Fruit fly (Drosophila melanogaster) whole organism, embryonic: ENCODE results near the gene Adsl.

Experiments
- Awh ChIP-seq: fragments of 200-800 bp; sonication (Bioruptor generic); IDR thresholded peaks from 2 replicates; pipeline ENCODE4, ENCODE4 v1.3.6; 2022; ENCODE audit warnings: missing biosample characterization, missing genetic modification characterization
- Bdp1 ChIP-seq: fragments of 200-800 bp; sonication (Bioruptor generic); optimal IDR thresholded peaks from 3 replicates; lab custom pipeline; 2016; ENCODE audit warnings: missing biosample characterization, missing genetic modification characterization
- BtbVII ChIP-seq: fragments of 200-800 bp; sonication (Bioruptor generic); optimal IDR thresholded peaks from 3 replicates; lab custom pipeline; 2017; ENCODE audit warnings: missing biosample characterization, mild to moderate bottlenecking, missing genetic modification characterization
- CG10366 ChIP-seq: fragments of 200-800 bp; sonication (Bioruptor generic); IDR thresholded peaks from 2 replicates; pipeline ENCODE4 v1.3.6; 2022; ENCODE audit warnings: missing biosample characterization, missing genetic modification characterization
- CG11085 ChIP-seq: fragments of 200-800 bp; sonication (Bioruptor generic); IDR thresholded peaks from 2 replicates; pipeline ENCODE4 v1.3.6; 2022; ENCODE audit warnings: missing biosample characterization, missing genetic modification characterization
- CG1233 ChIP-seq: fragments of 200-800 bp; sonication (Bioruptor generic); optimal IDR thresholded peaks from 4 replicates; lab custom pipeline; 2018; ENCODE audit warnings: missing biosample characterization, mild to moderate bottlenecking, missing genetic modification characterization
- CG12659 ChIP-seq: fragments of 200-800 bp; sonication (Bioruptor generic); optimal IDR thresholded peaks from 3 replicates; lab custom pipeline; 2017; ENCODE audit warnings: mild to moderate bottlenecking, missing biosample characterization, missing genetic modification reagents, missing genetic modification characterization
- CG13894 ChIP-seq: fragments of 200-800 bp; sonication (Bioruptor generic); optimal IDR thresholded peaks from 3 replicates; lab custom pipeline; 2018; ENCODE audit warnings: missing biosample characterization, mild to moderate bottlenecking, missing genetic modification characterization, moderate library complexity
- CG16813 ChIP-seq: fragments of 200-800 bp; sonication (Bioruptor generic); IDR thresholded peaks from 3 replicates; pipeline ENCODE4 v1.3.6; 2022; ENCODE audit warnings: missing biosample characterization, missing genetic modification characterization; ENCODE audit not compliant: partially characterized antibody
- CG16863 ChIP-seq: fragments of 200-800 bp; sonication (Bioruptor generic); optimal IDR thresholded peaks from 3 replicates; lab custom pipeline; 2016; ENCODE audit warnings: missing biosample characterization, missing genetic modification characterization
- CG31441 ChIP-seq: fragments of 200-800 bp; sonication (Bioruptor generic); IDR thresholded peaks from 2 replicates; pipeline ENCODE4 v1.3.6; 2022; ENCODE audit warnings: missing biosample characterization, missing genetic modification characterization
- CG32772 ChIP-seq: fragments of 200-800 bp; sonication (Bioruptor generic); IDR thresholded peaks from 2 replicates; pipeline ENCODE4 v1.3.6; 2022; ENCODE audit warnings: missing biosample characterization, missing genetic modification characterization
- CG34422 ChIP-seq: fragments of 200-800 bp; sonication (Bioruptor generic); IDR thresholded peaks from 3 replicates; pipeline ENCODE4 v1.3.6; 2022; ENCODE audit warnings: missing biosample characterization, missing genetic modification characterization
- CG5180 ChIP-seq: fragments of 200-800 bp; sonication (Bioruptor generic); optimal IDR thresholded peaks from 3 replicates; lab custom pipeline; 2017; ENCODE audit warnings: missing biosample characterization, missing genetic modification characterization, mild to moderate bottlenecking, moderate library complexity, missing genetic modification reagents
- CG6175 ChIP-seq: fragments of 200-800 bp; sonication (Bioruptor generic); IDR thresholded peaks from 3 replicates; pipeline ENCODE4 v1.3.6; 2022; ENCODE audit warnings: missing biosample characterization, missing genetic modification characterization
- CG7556 ChIP-seq: fragments of 200-800 bp; sonication (Bioruptor generic); optimal IDR thresholded peaks from 2 replicates; lab custom pipeline; 2017; ENCODE audit warnings: missing biosample characterization, mild to moderate bottlenecking, missing genetic modification characterization
- CG8765 ChIP-seq: fragments of 200-800 bp; sonication (Bioruptor generic); IDR thresholded peaks from 2 replicates; pipeline ENCODE4 v1.3.6; 2022; ENCODE audit warnings: missing biosample characterization, missing genetic modification characterization
- CG9609 ChIP-seq: fragments of 200-800 bp; sonication (Bioruptor generic); optimal IDR thresholded peaks from 3 replicates; lab custom pipeline; 2016; ENCODE audit warnings: missing biosample characterization, missing genetic modification characterization
- D ChIP-seq, 2 experiments: fragments of 200-800 bp in 1 of 2; fragments of >200 bp in 1 of 2; sonication (Bioruptor generic) in 1 of 2; optimal IDR thresholded peaks; 2 replicates in 1 of 2; 3 replicates in 1 of 2; lab custom pipeline; 2017; ENCODE audit warnings: mild to moderate bottlenecking in 1 of 2, missing biosample characterization in 1 of 2, missing genetic modification characterization in 1 of 2, missing genetic modification reagents in 1 of 2
- Dbx ChIP-seq: fragments of 200-800 bp; sonication (Bioruptor generic); IDR thresholded peaks from 3 replicates; pipeline ENCODE4 v1.3.6; 2022; ENCODE audit warnings: missing biosample characterization, missing genetic modification characterization
- Doc2 ChIP-seq: fragments of 200-800 bp; sonication (Bioruptor generic); IDR thresholded peaks from 2 replicates; pipeline ENCODE4 v1.3.6; 2022; ENCODE audit warnings: missing biosample characterization, missing genetic modification characterization
- Fer2 ChIP-seq: fragments of 200-800 bp; sonication (Bioruptor generic); optimal IDR thresholded peaks from 2 replicates; lab custom pipeline; 2018; ENCODE audit warnings: missing biosample characterization, mild to moderate bottlenecking, missing genetic modification characterization, moderate library complexity
- Hmr ChIP-seq: fragments of 200-800 bp; sonication (Bioruptor generic); optimal IDR thresholded peaks from 3 replicates; lab custom pipeline; 2017; ENCODE audit warnings: mild to moderate bottlenecking, missing biosample characterization, missing genetic modification reagents, missing genetic modification characterization
- Hr78 ChIP-seq, 2 experiments: fragments of 200-800 bp in 1 of 2; fragments of >200 bp in 1 of 2; sonication (Bioruptor generic) in 1 of 2; optimal IDR thresholded peaks; 2 replicates each; lab custom pipeline; 2017 to 2019; ENCODE audit warnings: missing biosample characterization in 2 of 2, missing genetic modification characterization in 2 of 2, mild to moderate bottlenecking in 1 of 2, moderate library complexity in 1 of 2
- Kr ChIP-seq: fragments of 200-800 bp; sonication (Bioruptor generic); optimal IDR thresholded peaks from 2 replicates; lab custom pipeline; 2017; ENCODE audit warnings: missing biosample characterization, mild to moderate bottlenecking, missing genetic modification characterization
- Optix ChIP-seq: fragments of 200-800 bp; sonication (Bioruptor generic); IDR thresholded peaks from 3 replicates; pipeline ENCODE4 v1.3.6; 2022; ENCODE audit warnings: missing biosample characterization, missing genetic modification characterization
- Sox102F ChIP-seq: fragments of 200-800 bp; sonication (Bioruptor generic); optimal IDR thresholded peaks from 2 replicates; lab custom pipeline; 2018; ENCODE audit warnings: missing biosample characterization, mild to moderate bottlenecking, missing genetic modification characterization, moderate library complexity
- Ssrp ChIP-seq: fragments of 200-800 bp; sonication (Bioruptor generic); optimal IDR thresholded peaks from 2 replicates; lab custom pipeline; 2018; ENCODE audit warnings: missing biosample characterization, mild to moderate bottlenecking, missing genetic modification characterization, moderate library complexity
- Usf ChIP-seq: fragments of 200-800 bp; sonication (Bioruptor generic); optimal IDR thresholded peaks from 2 replicates; lab custom pipeline; 2017; ENCODE audit warnings: missing genotype, missing biosample characterization, missing genetic modification characterization
- Xrp1 ChIP-seq: fragments of 200-800 bp; sonication (Bioruptor generic); IDR thresholded peaks from 2 replicates; pipeline ENCODE4 v1.3.6; 2022; ENCODE audit warnings: missing biosample characterization, missing genetic modification characterization
- al ChIP-seq: fragments of 200-800 bp; sonication (Bioruptor generic); IDR thresholded peaks from 2 replicates; pipeline ENCODE4 v1.3.6; 2022; ENCODE audit warnings: missing biosample characterization, missing genetic modification characterization
- az2 ChIP-seq: fragments of 200-800 bp; sonication (Bioruptor generic); optimal IDR thresholded peaks from 3 replicates; lab custom pipeline; 2016; ENCODE audit warnings: missing biosample characterization, missing genetic modification characterization
- bowl ChIP-seq: fragments of 200-800 bp; sonication (Bioruptor generic); IDR thresholded peaks from 2 replicates; pipeline ENCODE4 v1.3.6; 2022; ENCODE audit warnings: missing biosample characterization, missing genetic modification characterization
- chif ChIP-seq, 2 experiments: fragments of 200-800 bp; sonication (Bioruptor generic); optimal IDR thresholded peaks; 3 replicates each; lab custom pipeline; 2016; ENCODE audit warnings: missing biosample characterization in 2 of 2, missing genetic modification characterization in 2 of 2
- disco-r ChIP-seq: fragments of 200-800 bp; sonication (Bioruptor generic); optimal IDR thresholded peaks from 2 replicates; lab custom pipeline; 2016; ENCODE audit warnings: missing biosample characterization, missing genetic modification characterization
- ewg ChIP-seq: fragments of 200-800 bp; sonication (Bioruptor generic); optimal IDR thresholded peaks from 3 replicates; lab custom pipeline; 2017; ENCODE audit warnings: mild to moderate bottlenecking, missing biosample characterization, missing genetic modification reagents, missing genetic modification characterization
- gfzf ChIP-seq: fragments of 200-800 bp; sonication (Bioruptor generic); optimal IDR thresholded peaks from 2 replicates; lab custom pipeline; 2016; ENCODE audit warnings: missing biosample characterization, mild to moderate bottlenecking, missing genetic modification characterization, moderate library complexity
- her ChIP-seq: fragments of 200-800 bp; sonication (Bioruptor generic); optimal IDR thresholded peaks from 2 replicates; lab custom pipeline; 2016; ENCODE audit warnings: missing biosample characterization, missing genetic modification characterization
- lbe ChIP-seq: fragments of 200-800 bp; sonication (Bioruptor generic); optimal IDR thresholded peaks from 2 replicates; lab custom pipeline; 2016; ENCODE audit warnings: missing biosample characterization, mild to moderate bottlenecking, missing genetic modification characterization
- otp ChIP-seq: fragments of 200-800 bp; sonication (Bioruptor generic); IDR thresholded peaks from 3 replicates; pipeline ENCODE4, ENCODE4 v1.3.6; 2022; ENCODE audit warnings: missing biosample characterization, missing genetic modification characterization
- pho ChIP-seq: fragments of 200-800 bp; sonication (Bioruptor generic); optimal IDR thresholded peaks from 2 replicates; lab custom pipeline; 2016; ENCODE audit warnings: missing biosample characterization, missing genetic modification characterization
- pzg ChIP-seq: fragments of 200-800 bp; sonication (Bioruptor generic); optimal IDR thresholded peaks from 3 replicates; lab custom pipeline; 2018; ENCODE audit warnings: missing biosample characterization, mild to moderate bottlenecking, missing genetic modification characterization, moderate library complexity
- sd ChIP-seq: fragments of 200-800 bp; sonication (Bioruptor generic); optimal IDR thresholded peaks from 3 replicates; lab custom pipeline; 2018; ENCODE audit warnings: missing biosample characterization, mild to moderate bottlenecking, missing genetic modification characterization, moderate library complexity
- shn ChIP-seq: fragments of 200-800 bp; sonication (Bioruptor generic); optimal IDR thresholded peaks from 3 replicates; lab custom pipeline; 2016; ENCODE audit warnings: missing biosample characterization, missing genetic modification characterization
- so ChIP-seq: fragments of 200-800 bp; sonication (Bioruptor generic); IDR thresholded peaks from 3 replicates; pipeline ENCODE4 v1.3.6; 2022; ENCODE audit warnings: missing biosample characterization, missing genetic modification characterization
- sqz ChIP-seq: fragments of 200-800 bp; sonication (Bioruptor generic); optimal IDR thresholded peaks from 3 replicates; lab custom pipeline; 2018; ENCODE audit warnings: missing biosample characterization, mild to moderate bottlenecking, missing genetic modification characterization
- tgo ChIP-seq: fragments of 200-800 bp; sonication (Bioruptor generic); IDR thresholded peaks from 3 replicates; pipeline ENCODE4 v1.3.6; 2022; ENCODE audit warnings: missing biosample characterization, missing genetic modification characterization
- usp ChIP-seq: fragments of >200 bp; optimal IDR thresholded peaks from 2 replicates; lab custom pipeline; 2017; ENCODE audit warnings: missing biosample characterization, missing genetic modification characterization

Adsl gene

dm6 chr3R:16986181-16987074 is 34.5 kb downstream of the Adsl start (continued):
- TF ChIP-seq shn, result peak; percentile 94
- TF ChIP-seq CG13894 (tag; lab: Kevin White, UChicago), result peak; percentile 95
- peak; percentile 94 for TF ChIP-seq so (GFP tag; lab: Robert Waterston, UW)
- TF ChIP-seq Hmr (GFP tag; lab: Kevin White, UChicago), result peak; percentile 97
- no peak for TF ChIP-seq usp
- TF ChIP-seq az2 (GFP tag; lab: Kevin White, UChicago), result peak; percentile 89
- peak; percentile 11 for TF ChIP-seq gfzf (GFP tag; lab: Kevin White, UChicago)
- TF ChIP-seq Kr, result no peak
- TF ChIP-seq CG12659, result peak; percentile 94
- TF ChIP-seq Awh (GFP tag; lab: Robert Waterston, UW), result peak; percentile 92
- TF ChIP-seq CG1233 (GFP tag; lab: Kevin White, UChicago), result peak; percentile 86
- peak in 1 of 2 experiments; percentile 70 for TF ChIP-seq Hr78 (GFP tag; optimal IDR thresholded peaks at IDR 0.05; lab: Kevin White, UChicago)
- TF ChIP-seq disco-r (GFP tag; lab: Kevin White, UChicago), result peak; percentile 87
- peak; percentile 93 for TF ChIP-seq tgo (GFP tag; lab: Robert Waterston, UW)
- TF ChIP-seq her, result peak; percentile 96
- peak; percentile 36 for TF ChIP-seq pzg
- TF ChIP-seq chif (GFP tag; optimal IDR thresholded peaks at IDR 0.05; lab: Kevin White, UChicago), result peak; percentile 83 to 87
- TF ChIP-seq Ssrp, result peak; percentile 77
- peak; percentile 95 for TF ChIP-seq CG11085 (GFP tag; lab: Robert Waterston, UW)
- peak; percentile 98 for TF ChIP-seq Dbx (GFP tag; lab: Robert Waterston, UW)
- peak; percentile 93 for TF ChIP-seq bowl (GFP tag; lab: Robert Waterston, UW)
- peak; percentile 92 for TF ChIP-seq Doc2 (GFP tag; lab: Robert Waterston, UW)
- peak; percentile 93 for TF ChIP-seq sd (tag; lab: Kevin White, UChicago)
- TF ChIP-seq BtbVII (GFP tag; lab: Kevin White, UChicago), result peak; percentile 87
- TF ChIP-seq al, result peak; percentile 97
- TF ChIP-seq CG9609 (GFP tag; lab: Kevin White, UChicago), result peak; percentile 92
- peak; percentile 92 for TF ChIP-seq Usf
- TF ChIP-seq CG16863 (GFP tag; lab: Kevin White, UChicago), result peak; percentile 89
- TF ChIP-seq Bdp1 (GFP tag; lab: Kevin White, UChicago), result peak; percentile 84
- peak; percentile 43 for TF ChIP-seq sqz (GFP tag; lab: Kevin White, UChicago)
- TF ChIP-seq CG8765 (GFP tag; lab: Robert Waterston, UW), result peak; percentile 94
- TF ChIP-seq D (optimal IDR thresholded peaks at IDR 0.05; lab: Kevin White, UChicago), result no peak
- peak; percentile 45 for TF ChIP-seq D (GFP tag; optimal IDR thresholded peaks at IDR 0.05; lab: Kevin White, UChicago)
- peak; percentile 79 for TF ChIP-seq CG31441 (GFP tag; lab: Robert Waterston, UW)
- TF ChIP-seq pho, result peak; percentile 95
- TF ChIP-seq CG5180 (GFP tag; lab: Kevin White, UChicago), result peak; percentile 70
- TF ChIP-seq Xrp1 (GFP tag; lab: Robert Waterston, UW), result peak; percentile 90
- TF ChIP-seq Optix (GFP tag; lab: Robert Waterston, UW), result peak; percentile 96; the same call in 2 of the 3 replicates
- TF ChIP-seq CG34422, result peak; percentile 97
- TF ChIP-seq CG32772 (GFP tag; lab: Robert Waterston, UW), result peak; percentile 94
- TF ChIP-seq CG16813 (GFP tag; lab: Robert Waterston, UW), result no peak
- TF ChIP-seq Sox102F (GFP tag; lab: Kevin White, UChicago), result peak; percentile 78
- TF ChIP-seq ewg (GFP tag; lab: Kevin White, UChicago), result peak; percentile 56
- TF ChIP-seq lbe (GFP tag; lab: Kevin White, UChicago), result peak; percentile 76
- TF ChIP-seq CG6175, result peak; percentile 96
- TF ChIP-seq Fer2 (tag; lab: Kevin White, UChicago), result peak; percentile 88
- peak; percentile 89 for TF ChIP-seq CG7556
- TF ChIP-seq otp (GFP tag; lab: Robert Waterston, UW), result peak; percentile 97
- peak; percentile 97 for TF ChIP-seq CG10366
